Fruit fly (Drosophila melanogaster): Measurements from ENCODE around the gene Tg.

dm6 chr2L:7965808-7966460 lies 45.3 kb upstream of the Tg start:
- TF ChIP-seq CTCF (optimal IDR thresholded peaks at IDR 0.05), result no peak
- TF ChIP-seq CG8478 (optimal IDR thresholded peaks at IDR 0.05), result no peak

Data from S2 (cell line).